Fruit fly (Drosophila melanogaster) whole organism, embryonic: ENCODE data around the gene CG9166.

ENCODE experiments used
- CG10654 ChIP-seq: fragments of 200-800 bp; sonication (Bioruptor generic); optimal IDR thresholded peaks from 2 replicates; lab custom pipeline; 2016; ENCODE audit warnings: missing biosample characterization, missing genetic modification characterization
- CG12155 ChIP-seq: fragments of 200-800 bp; sonication (Bioruptor generic); optimal IDR thresholded peaks from 3 replicates; lab custom pipeline; 2016; ENCODE audit warnings: missing biosample characterization, missing genetic modification characterization
- CG12299 ChIP-seq: fragments of 200-800 bp; sonication (Bioruptor generic); optimal IDR thresholded peaks from 2 replicates; lab custom pipeline; 2018; ENCODE audit warnings: missing biosample characterization, mild to moderate bottlenecking, missing genetic modification characterization
- CG1233 ChIP-seq: fragments of 200-800 bp; sonication (Bioruptor generic); optimal IDR thresholded peaks from 4 replicates; lab custom pipeline; 2018; ENCODE audit warnings: missing biosample characterization, mild to moderate bottlenecking, missing genetic modification characterization
- CG12659 ChIP-seq: fragments of 200-800 bp; sonication (Bioruptor generic); optimal IDR thresholded peaks from 3 replicates; lab custom pipeline; 2017; ENCODE audit warnings: mild to moderate bottlenecking, missing biosample characterization, missing genetic modification reagents, missing genetic modification characterization
- CG13287 ChIP-seq: fragments of 200-800 bp; sonication (Bioruptor generic); IDR thresholded peaks from 2 replicates; pipeline ENCODE4 v1.3.6; 2022; ENCODE audit warnings: missing biosample characterization, missing genetic modification characterization; ENCODE audit not compliant: partially characterized antibody
- CG16815 ChIP-seq: fragments of 200-800 bp; sonication (Bioruptor generic); optimal IDR thresholded peaks from 3 replicates; lab custom pipeline; 2017; ENCODE audit warnings: missing biosample characterization, mild to moderate bottlenecking, missing genetic modification characterization
- CG17568 ChIP-seq: fragments of 200-800 bp; sonication (Bioruptor generic); optimal IDR thresholded peaks from 2 replicates; lab custom pipeline; 2018; ENCODE audit warnings: missing biosample characterization, mild to moderate bottlenecking, missing genetic modification characterization, moderate library complexity
- CG1792 ChIP-seq: fragments of 200-800 bp; sonication (Bioruptor generic); optimal IDR thresholded peaks from 2 replicates; lab custom pipeline; 2016; ENCODE audit warnings: missing biosample characterization, missing genetic modification characterization
- CG2678 ChIP-seq: fragments of 200-800 bp; sonication (Bioruptor generic); optimal IDR thresholded peaks from 3 replicates; lab custom pipeline; 2019; ENCODE audit warnings: missing biosample characterization, mild to moderate bottlenecking, missing genetic modification characterization, moderate library complexity
- CG2712 ChIP-seq: fragments of 200-800 bp; optimal IDR thresholded peaks from 3 replicates; lab custom pipeline; 2019; ENCODE audit warnings: missing biosample characterization, mild to moderate bottlenecking, missing genetic modification characterization, moderate library complexity
- CG2889 ChIP-seq: fragments of 200-800 bp; sonication (Bioruptor generic); IDR thresholded peaks from 3 replicates; pipeline ENCODE4 v1.3.6; 2022; ENCODE audit warnings: missing biosample characterization, missing genetic modification characterization
- CG30020 ChIP-seq: fragments of 200-800 bp; optimal IDR thresholded peaks from 2 replicates; lab custom pipeline; 2019; ENCODE audit warnings: missing biosample characterization, mild to moderate bottlenecking, missing genetic modification characterization, moderate library complexity
- CG31388 ChIP-seq: fragments of 200-800 bp; sonication (Bioruptor generic); optimal IDR thresholded peaks from 2 replicates; lab custom pipeline; 2016; ENCODE audit warnings: missing biosample characterization, missing genetic modification characterization
- CG34224 ChIP-seq: fragments of 200-800 bp; sonication (Bioruptor generic); IDR thresholded peaks from 3 replicates; pipeline ENCODE4 v1.3.6; 2022; ENCODE audit warnings: missing biosample characterization, missing genetic modification characterization; ENCODE audit not compliant: partially characterized antibody
- CG3995 ChIP-seq: fragments of 200-800 bp; sonication (Bioruptor generic); optimal IDR thresholded peaks from 3 replicates; lab custom pipeline; 2016; ENCODE audit warnings: missing biosample characterization, missing genetic modification characterization
- CG5953 ChIP-seq: fragments of 200-800 bp; sonication (Bioruptor generic); IDR thresholded peaks from 2 replicates; pipeline ENCODE4 v1.3.6; 2022; ENCODE audit warnings: missing biosample characterization, missing genetic modification characterization
- CG6683 ChIP-seq: fragments of 200-800 bp; sonication (Bioruptor generic); optimal IDR thresholded peaks from 2 replicates; lab custom pipeline; 2017; ENCODE audit warnings: missing biosample characterization, mild to moderate bottlenecking, missing genetic modification characterization, missing genetic modification reagents
- CG7745 ChIP-seq: fragments of 200-800 bp; sonication (Bioruptor generic); optimal IDR thresholded peaks from 2 replicates; lab custom pipeline; 2018; ENCODE audit warnings: missing biosample characterization, mild to moderate bottlenecking, missing genetic modification characterization, moderate library complexity
- CG7928 ChIP-seq: fragments of 200-800 bp; sonication (Bioruptor generic); optimal IDR thresholded peaks from 2 replicates; lab custom pipeline; 2017; ENCODE audit warnings: missing biosample characterization, mild to moderate bottlenecking, missing genetic modification characterization
- CG7963 ChIP-seq: fragments of 200-800 bp; sonication (Bioruptor generic); IDR thresholded peaks from 3 replicates; pipeline ENCODE4 v1.3.6; 2022; ENCODE audit warnings: missing biosample characterization, missing genetic modification characterization; ENCODE audit not compliant: partially characterized antibody
- CG9215 ChIP-seq: fragments of 200-800 bp; sonication (Bioruptor generic); IDR thresholded peaks from 2 replicates; pipeline ENCODE4 v1.3.6; 2022; ENCODE audit warnings: missing biosample characterization, missing genetic modification characterization
- CG9817 ChIP-seq: fragments of 200-800 bp; sonication (Bioruptor generic); optimal IDR thresholded peaks from 2 replicates; lab custom pipeline; 2018; ENCODE audit warnings: missing biosample characterization, mild to moderate bottlenecking, missing genetic modification characterization, moderate library complexity
- Dbx ChIP-seq: fragments of 200-800 bp; sonication (Bioruptor generic); IDR thresholded peaks from 3 replicates; pipeline ENCODE4 v1.3.6; 2022; ENCODE audit warnings: missing biosample characterization, missing genetic modification characterization
- Dip2 ChIP-seq: fragments of 200-800 bp; sonication (Bioruptor generic); IDR thresholded peaks from 2 replicates; pipeline ENCODE4 v1.3.6; 2022; ENCODE audit warnings: missing biosample characterization, missing genetic modification characterization
- Dip3 ChIP-seq: fragments of 200-800 bp; sonication (Bioruptor generic); optimal IDR thresholded peaks from 3 replicates; lab custom pipeline; 2016; ENCODE audit warnings: missing biosample characterization, missing genetic modification characterization
- Hr51 ChIP-seq, 2 experiments: fragments of 200-800 bp; sonication (Bioruptor generic); optimal IDR thresholded peaks; 2 replicates in 1 of 2; 3 replicates in 1 of 2; lab custom pipeline; 2016 to 2018; ENCODE audit warnings: missing biosample characterization in 2 of 2, missing genetic modification characterization in 2 of 2, mild to moderate bottlenecking in 1 of 2, moderate library complexity in 1 of 2
- MESR4 ChIP-seq: fragments of 200-800 bp; sonication (Bioruptor generic); optimal IDR thresholded peaks from 2 replicates; lab custom pipeline; 2018; ENCODE audit warnings: missing biosample characterization, mild to moderate bottlenecking, missing genetic modification characterization, moderate library complexity
- Sox100B ChIP-seq: fragments of 200-800 bp; sonication (Bioruptor generic); optimal IDR thresholded peaks from 3 replicates; lab custom pipeline; 2018; ENCODE audit warnings: missing biosample characterization, mild to moderate bottlenecking, missing genetic modification characterization
- Stat92E ChIP-seq, 3 experiments: fragments of >200 bp in 2 of 3; fragments of 200-800 bp in 1 of 3; sonication (Bioruptor generic) in 1 of 3; optimal IDR thresholded peaks; 2 replicates each; lab custom pipeline; 2017 to 2019; ENCODE audit warnings: missing biosample characterization in 3 of 3, missing genetic modification characterization in 3 of 3, mild to moderate bottlenecking in 1 of 3, moderate library complexity in 1 of 3
- Trl ChIP-seq, 3 experiments: fragments of >200 bp in 2 of 3; fragments of 200-800 bp in 1 of 3; sonication (Bioruptor generic) in 1 of 3; optimal IDR thresholded peaks; 2 replicates in 1 of 3; 3 replicates in 2 of 3; lab custom pipeline; 2016 to 2017; ENCODE audit warnings: missing biosample characterization in 1 of 3, missing genetic modification characterization in 1 of 3
- amos ChIP-seq: fragments of 200-800 bp; sonication (Bioruptor generic); IDR thresholded peaks from 2 replicates; pipeline ENCODE4 v1.3.6; 2022; ENCODE audit warnings: missing biosample characterization, missing genetic modification characterization; ENCODE audit not compliant: partially characterized antibody
- aop ChIP-seq: fragments of 200-800 bp; sonication (Bioruptor generic); IDR thresholded peaks from 2 replicates; pipeline ENCODE4 v1.3.6; 2022; ENCODE audit warnings: missing biosample characterization, missing genetic modification characterization
- ash1 ChIP-seq: fragments of 200-800 bp; sonication (Bioruptor generic); optimal IDR thresholded peaks from 2 replicates; lab custom pipeline; 2018; ENCODE audit warnings: missing biosample characterization, mild to moderate bottlenecking, missing genetic modification characterization
- br ChIP-seq: fragments of >200 bp; optimal IDR thresholded peaks from 2 replicates; lab custom pipeline; 2017
- fd96Cb ChIP-seq: fragments of 200-800 bp; sonication (Bioruptor generic); optimal IDR thresholded peaks from 2 replicates; lab custom pipeline; 2018; ENCODE audit warnings: missing biosample characterization, mild to moderate bottlenecking, missing genetic modification characterization, moderate library complexity
- h ChIP-seq: fragments of >200 bp; optimal IDR thresholded peaks from 2 replicates; lab custom pipeline; 2017
- ken ChIP-seq: fragments of 200-800 bp; sonication (Bioruptor generic); IDR thresholded peaks from 3 replicates; pipeline ENCODE4 v1.3.6; 2022; ENCODE audit warnings: missing biosample characterization, missing genetic modification characterization
- mirr ChIP-seq: fragments of 200-800 bp; sonication (Bioruptor generic); optimal IDR thresholded peaks from 3 replicates; lab custom pipeline; 2018; ENCODE audit warnings: missing biosample characterization, mild to moderate bottlenecking, missing genetic modification characterization
- nau ChIP-seq: fragments of 200-800 bp; sonication (Bioruptor generic); optimal IDR thresholded peaks from 3 replicates; lab custom pipeline; 2017; ENCODE audit warnings: missing biosample characterization, mild to moderate bottlenecking, missing genetic modification characterization, missing genetic modification reagents
- sens ChIP-seq: fragments of 200-800 bp; sonication (Bioruptor generic); peaks from one replicate; lab custom pipeline; 2016; ENCODE audit warnings: missing biosample characterization, missing genetic modification characterization
- slou ChIP-seq: fragments of 200-800 bp; sonication (Bioruptor generic); optimal IDR thresholded peaks from 3 replicates; lab custom pipeline; 2016; ENCODE audit warnings: missing biosample characterization, missing genetic modification characterization
- slp2 ChIP-seq: fragments of 200-800 bp; sonication (Bioruptor generic); optimal IDR thresholded peaks from 2 replicates; lab custom pipeline; 2016; ENCODE audit warnings: missing biosample characterization, missing genetic modification characterization
- tap ChIP-seq: fragments of 200-800 bp; optimal IDR thresholded peaks from 3 replicates; lab custom pipeline; 2019; ENCODE audit warnings: missing biosample characterization, mild to moderate bottlenecking, missing genetic modification characterization, moderate library complexity
- tio ChIP-seq: fragments of 200-800 bp; sonication (Bioruptor generic); optimal IDR thresholded peaks from 2 replicates; lab custom pipeline; 2017; ENCODE audit warnings: missing biosample characterization, missing genetic modification characterization, inconsistent platforms
- ttk ChIP-seq: fragments of 200-800 bp; sonication (Bioruptor generic); IDR thresholded peaks from 2 replicates; pipeline ENCODE4 v2.1.2; 2022; ENCODE audit warnings: missing biosample characterization, missing genetic modification characterization
- twi ChIP-seq: fragments of 200-800 bp; optimal IDR thresholded peaks from 2 replicates; lab custom pipeline; 2019; ENCODE audit warnings: missing biosample characterization, mild to moderate bottlenecking, missing genetic modification characterization, moderate library complexity
- vnd ChIP-seq: fragments of 200-800 bp; sonication (Bioruptor generic); IDR thresholded peaks from 3 replicates; pipeline ENCODE4 v1.3.6; 2022; ENCODE audit warnings: missing biosample characterization, missing genetic modification characterization; ENCODE audit not compliant: partially characterized antibody
- wor ChIP-seq: fragments of 200-800 bp; sonication (Bioruptor generic); IDR thresholded peaks from 2 replicates; pipeline ENCODE4 v1.3.6; 2022; ENCODE audit warnings: missing biosample characterization, missing genetic modification characterization
- zen2 ChIP-seq: fragments of 200-800 bp; sonication (Bioruptor generic); IDR thresholded peaks from 3 replicates; pipeline ENCODE4 v1.3.6; 2022; ENCODE audit warnings: missing biosample characterization, missing genetic modification characterization; ENCODE audit not compliant: partially characterized antibody

CG9166 gene

DNA sequence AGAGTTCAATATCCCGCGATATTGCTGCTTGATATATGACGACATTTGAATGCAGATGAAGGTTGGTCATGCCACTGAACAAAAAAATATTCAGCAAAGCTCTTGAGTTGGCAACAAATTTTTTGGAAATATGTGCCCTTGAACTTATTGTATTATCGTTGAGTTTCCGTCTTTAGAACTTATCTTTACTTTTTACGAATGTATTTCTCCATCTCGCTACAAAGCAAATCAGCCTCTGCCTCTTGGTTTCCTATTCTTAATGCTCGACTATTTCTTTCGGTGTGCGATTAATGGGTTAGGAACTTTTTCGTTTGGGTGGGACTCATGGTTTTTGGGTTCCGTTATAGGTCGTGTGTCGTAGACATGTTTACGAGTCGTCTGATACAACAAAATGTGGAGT lies 27.8 kb upstream of the CG9166 start (continued):
- TF ChIP-seq slp2 (GFP tag; lab: Kevin White, UChicago) (peak; percentile 69), sens (peak; percentile 96), CG13287 (no peak), CG1792 (GFP tag; lab: Kevin White, UChicago) (peak; percentile 53), twi (tag; lab: Kevin White, UChicago) (peak; percentile 75), CG7745 (no peak), CG2712 (tag; lab: Kevin White, UChicago) (peak; percentile 90), CG12299 (no peak), CG7963 (no peak), ash1 (GFP tag; lab: Kevin White, UChicago) (no peak), Hr51 (GFP tag; optimal IDR thresholded peaks at IDR 0.05; lab: Kevin White, UChicago) (peak in 1 of 2 experiments; percentile 59), CG1233 (peak; percentile 13), ttk (GFP tag; lab: Robert Waterston, UW) (peak; percentile 32; the same call in 1 of the 2 replicates), CG16815 (GFP tag; lab: Kevin White, UChicago) (peak; percentile 52), Dbx (GFP tag; lab: Robert Waterston, UW) (no peak), mirr (no peak), Stat92E (GFP tag; optimal IDR thresholded peaks at IDR 0.05; lab: Kevin White, UChicago) (peak in 1 of 3 experiments; percentile 69), CG6683 (GFP tag; lab: Kevin White, UChicago) (no peak), zen2 (GFP tag; lab: Robert Waterston, UW) (no peak), slou (GFP tag; lab: Kevin White, UChicago) (no peak), CG9817 (tag; lab: Kevin White, UChicago) (peak; percentile 18), nau (GFP tag; lab: Kevin White, UChicago) (peak; percentile 25), CG12659 (peak; percentile 50), Trl (optimal IDR thresholded peaks at IDR 0.05; lab: Kevin White, UChicago) (no peak), Trl (GFP tag; optimal IDR thresholded peaks at IDR 0.05; lab: Kevin White, UChicago) (peak; percentile 57), vnd (GFP tag; lab: Robert Waterston, UW) (no peak), CG30020 (tag; lab: Kevin White, UChicago) (peak; percentile 43), CG3995 (GFP tag; lab: Kevin White, UChicago) (no peak), CG10654 (GFP tag; lab: Kevin White, UChicago) (peak; percentile 49), CG7928 (GFP tag; lab: Kevin White, UChicago) (no peak), CG17568 (GFP tag; lab: Kevin White, UChicago) (peak; percentile 66), MESR4 (GFP tag; lab: Kevin White, UChicago) (peak; percentile 8), Dip2 (GFP tag; lab: Robert Waterston, UW) (no peak), tap (tag; lab: Kevin White, UChicago) (peak; percentile 67), wor (GFP tag; lab: Robert Waterston, UW) (0 out of 2 replicates have a peak, but pooled peaks have one; percentile 11), CG9215 (GFP tag; lab: Robert Waterston, UW) (no peak), CG2678 (tag; lab: Kevin White, UChicago) (peak; percentile 76), fd96Cb (tag; lab: Kevin White, UChicago) (peak; percentile 76), aop (no peak), CG34224 (no peak), CG31388 (peak; percentile 18), Dip3 (GFP tag; lab: Kevin White, UChicago) (peak; percentile 44), amos (GFP tag; lab: Robert Waterston, UW) (no peak), CG5953 (GFP tag; lab: Robert Waterston, UW) (peak; percentile 43; the same call in 1 of the 2 replicates), CG12155 (GFP tag; lab: Kevin White, UChicago) (peak; percentile 50), br (lab: Kevin White, UChicago) (no peak), h (lab: Kevin White, UChicago) (no peak), CG2889 (GFP tag; lab: Robert Waterston, UW) (no peak), ken (GFP tag; lab: Robert Waterston, UW) (peak; percentile 55; the same call in 2 of the 3 replicates), Sox100B (GFP tag; lab: Kevin White, UChicago) (peak; percentile 61), tio (no peak)
